Fruit fly (Drosophila melanogaster): ENCODE data around the gene Rh7.

Rh7 gene

DNA sequence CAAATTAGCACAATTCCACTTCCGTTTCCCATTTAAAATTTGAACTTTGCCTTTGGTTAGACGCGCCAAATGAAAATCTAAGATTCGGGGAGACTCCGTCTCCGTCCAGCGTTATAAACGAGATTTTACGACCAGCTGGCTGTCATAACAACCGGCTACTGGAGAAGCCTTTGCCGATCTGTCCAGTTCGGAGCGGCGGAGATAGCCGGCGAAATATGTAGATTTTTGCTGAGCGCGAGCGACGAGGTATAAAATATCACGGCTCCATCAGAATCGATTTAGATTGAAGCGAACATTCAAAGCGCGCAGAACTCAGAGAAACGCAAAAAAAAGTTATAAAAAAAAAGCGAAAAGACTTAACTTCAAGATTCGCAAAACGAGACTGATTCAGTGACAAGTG is 22.2 kb upstream of the Rh7 start, which contains the start of gene CG11529:
Gene CG11529, plus strand, starts transcription at position 301 of the 400 bp plus-strand sequence.
- TF ChIP-seq Ets65A (GFP tag) (peak; percentile 34), pb (GFP tag; optimal IDR thresholded peaks at IDR 0.05) (no peak), ab (GFP tag; optimal IDR thresholded peaks at IDR 0.05) (no peak), CG16779 (GFP tag; IDR thresholded peaks at IDR 0.05) (no peak), CG17912 (GFP tag; optimal IDR thresholded peaks at IDR 0.05) (no peak), bcd (GFP tag; optimal IDR thresholded peaks at IDR 0.05) (no peak), CG7745 (tag; optimal IDR thresholded peaks at IDR 0.05) (no peak), CG13894 (tag; optimal IDR thresholded peaks at IDR 0.05) (peak; percentile 7), CG17186 (GFP tag; optimal IDR thresholded peaks at IDR 0.05) (no peak), trh (GFP tag; optimal IDR thresholded peaks at IDR 0.05) (no peak), HmgZ (tag; optimal IDR thresholded peaks at IDR 0.05) (no peak), CG10654 (GFP tag; optimal IDR thresholded peaks at IDR 0.05) (no peak), CG13424 (tag; optimal IDR thresholded peaks at IDR 0.05) (no peak), fd3F (GFP tag; optimal IDR thresholded peaks at IDR 0.05) (no peak), CG12769 (tag; optimal IDR thresholded peaks at IDR 0.05) (peak; percentile 2), ken (GFP tag; IDR thresholded peaks at IDR 0.05) (no peak), hkb (optimal IDR thresholded peaks at IDR 0.05) (no peak), hkb (GFP tag; IDR thresholded peaks at IDR 0.05) (no peak), Nf-YC (tag; optimal IDR thresholded peaks at IDR 0.05) (no peak), Sry-δ (GFP tag; optimal IDR thresholded peaks at IDR 0.05) (no peak), Myb (GFP tag; optimal IDR thresholded peaks at IDR 0.05) (no peak), CG7839 (tag; optimal IDR thresholded peaks at IDR 0.05) (no peak), eve (GFP tag; optimal IDR thresholded peaks at IDR 0.05) (no peak), btn (GFP tag; optimal IDR thresholded peaks at IDR 0.05) (no peak), CG11093 (GFP tag; IDR thresholded peaks at IDR 0.05) (no peak)

DNA sequence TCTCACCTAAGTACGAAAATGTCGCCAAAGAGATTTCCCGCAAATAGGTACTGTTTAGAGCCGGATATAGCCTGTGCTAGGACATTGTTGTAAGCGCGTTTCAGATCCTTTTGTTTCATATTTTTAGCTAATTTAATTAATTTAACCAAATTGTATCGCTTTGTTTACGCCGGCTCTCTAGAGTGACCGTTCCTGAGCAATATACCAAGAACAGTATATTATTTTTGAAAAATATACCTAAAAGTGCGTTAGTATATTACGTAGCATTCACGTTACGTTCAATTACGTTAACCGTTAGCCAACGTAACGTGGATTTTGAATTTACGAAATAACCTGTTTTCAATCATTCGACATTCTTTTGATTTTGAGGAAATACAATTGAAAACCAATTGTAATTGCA is 18.2 kb upstream of the Rh7 start, which contains the start of gene thoc6:
Gene thoc6, minus strand, starts transcription at position 204 of the 400 bp plus-strand sequence.
- TF ChIP-seq CG7745 (tag; optimal IDR thresholded peaks at IDR 0.05): no peak
- TF ChIP-seq pzg (GFP tag; optimal IDR thresholded peaks at IDR 0.05): peak; percentile 58
- TF ChIP-seq CG16779 (GFP tag; IDR thresholded peaks at IDR 0.05): no peak
- TF ChIP-seq BEAF-32 (GFP tag; optimal IDR thresholded peaks at IDR 0.05): peak; percentile 21
- TF ChIP-seq H2.0 (GFP tag; IDR thresholded peaks at IDR 0.05): no peak
- no peak for TF ChIP-seq br (optimal IDR thresholded peaks at IDR 0.05)
- TF ChIP-seq E2f2 (GFP tag; IDR thresholded peaks at IDR 0.05): 0 out of 2 replicates have a peak, but pooled peaks have one; percentile 38
- no peak for TF ChIP-seq jumu (GFP tag; optimal IDR thresholded peaks at IDR 0.05)
- TF ChIP-seq C15 (GFP tag; IDR thresholded peaks at IDR 0.05): no peak
- no peak for TF ChIP-seq CG14860 (GFP tag; IDR thresholded peaks at IDR 0.05; ENCODE audit: partially characterized antibody)
- peak; percentile 7 for TF ChIP-seq Ets97D (GFP tag; optimal IDR thresholded peaks at IDR 0.05)
- TF ChIP-seq ssp (GFP tag; IDR thresholded peaks at IDR 0.05): no peak
- TF ChIP-seq CG9797 (GFP tag; optimal IDR thresholded peaks at IDR 0.05): peak; percentile 56
- TF ChIP-seq CG34422 (GFP tag; IDR thresholded peaks at IDR 0.05): peak; percentile 19; the same call in 1 of the 3 replicates
- TF ChIP-seq NC2α (GFP tag; optimal IDR thresholded peaks at IDR 0.05): no peak
- TF ChIP-seq MBD-R2 (GFP tag; IDR thresholded peaks at IDR 0.05): peak; percentile 77
- no peak for TF ChIP-seq D19B (GFP tag; optimal IDR thresholded peaks at IDR 0.05)
- no peak for TF ChIP-seq CG17328 (GFP tag; IDR thresholded peaks at IDR 0.05)
- TF ChIP-seq CG9437 (GFP tag; optimal IDR thresholded peaks at IDR 0.05): peak; percentile 99
- no peak for TF ChIP-seq Hr3 (GFP tag; optimal IDR thresholded peaks at IDR 0.05)
- 0 out of 4 replicates have a peak, but pooled peaks have one; percentile 25 for TF ChIP-seq Dll (GFP tag; IDR thresholded peaks at IDR 0.05; ENCODE audit: partially characterized antibody)
- TF ChIP-seq CG14441 (GFP tag; IDR thresholded peaks at IDR 0.05): no peak
- TF ChIP-seq bab2 (GFP tag; optimal IDR thresholded peaks at IDR 0.05): no peak
- TF ChIP-seq CG15514 (GFP tag; optimal IDR thresholded peaks at IDR 0.05): no peak
- TF ChIP-seq chinmo (GFP tag; IDR thresholded peaks at IDR 0.05; ENCODE audit: partially characterized antibody): no peak
- TF ChIP-seq HLH3B (GFP tag; IDR thresholded peaks at IDR 0.05): no peak
- TF ChIP-seq CG4617 (GFP tag; optimal IDR thresholded peaks at IDR 0.05; ENCODE audit: borderline replicate concordance): peak; percentile 7
- no peak for TF ChIP-seq CG1024 (GFP tag; IDR thresholded peaks at IDR 0.05)
- no peak for TF ChIP-seq zfh2 (GFP tag; optimal IDR thresholded peaks at IDR 0.05)
- no peak for TF ChIP-seq CG3407 (GFP tag; optimal IDR thresholded peaks at IDR 0.05)

Data from whole organism, embryonic.